Fruit fly (Drosophila melanogaster): ENCODE data around the gene Bet3.

The Bet3 gene

DNA sequence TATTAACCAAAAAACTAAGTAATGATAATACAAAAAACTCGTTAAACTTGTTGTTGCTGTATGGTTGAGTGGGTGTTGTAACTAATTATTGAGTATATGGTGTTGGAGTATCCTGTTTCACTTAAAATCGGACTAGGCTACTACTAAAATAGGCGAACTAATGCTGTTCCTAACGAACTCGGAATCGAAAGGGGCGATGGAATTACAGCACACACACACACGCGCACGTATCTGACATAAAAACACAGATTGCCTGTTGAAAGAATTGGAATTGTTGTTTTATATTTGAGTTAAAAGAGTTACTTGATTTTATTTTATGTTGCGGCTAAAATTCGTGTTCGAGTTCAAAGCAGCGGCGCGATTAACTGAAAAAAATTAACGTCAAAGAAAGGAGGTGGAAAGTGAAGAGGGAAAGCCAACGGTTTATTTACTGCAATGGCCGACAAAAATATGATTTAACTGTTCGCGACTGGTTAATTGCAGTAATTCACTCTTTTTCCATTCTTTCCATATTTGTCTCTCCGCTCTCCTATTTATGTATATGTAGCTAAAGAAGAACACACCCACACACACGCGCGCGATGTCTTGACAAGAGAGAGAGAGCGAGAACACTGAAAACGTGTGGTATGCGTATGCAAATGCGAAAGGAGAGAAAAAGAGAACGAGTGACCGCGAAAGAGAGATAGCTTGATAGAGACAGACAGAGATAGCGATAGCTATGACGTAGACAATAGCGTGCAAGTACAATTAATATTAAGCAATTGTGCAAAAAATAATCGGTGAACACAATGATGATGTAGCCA is 40.5 kb downstream of the Bet3 start:
- TF ChIP-seq CG10348 (GFP tag; IDR thresholded peaks at IDR 0.05) (no peak), D1 (tag; optimal IDR thresholded peaks at IDR 0.05) (no peak), CG8159 (tag; optimal IDR thresholded peaks at IDR 0.05) (no peak), Pif1B (GFP tag; optimal IDR thresholded peaks at IDR 0.05) (peak; percentile 21), CG34367 (tag; optimal IDR thresholded peaks at IDR 0.05) (no peak), gl (tag; optimal IDR thresholded peaks at IDR 0.05) (no peak), EcR (GFP tag; optimal IDR thresholded peaks at IDR 0.05) (peak; percentile 23), Ets98B (GFP tag; IDR thresholded peaks at IDR 0.05) (peak; percentile 22; the same call in 1 of the 2 replicates), CG14655 (GFP tag; optimal IDR thresholded peaks at IDR 0.05) (no peak), CG12605 (GFP tag; IDR thresholded peaks at IDR 0.05) (no peak), CG4496 (GFP tag; IDR thresholded peaks at IDR 0.05) (no peak), rn (GFP tag; IDR thresholded peaks at IDR 0.05) (no peak), Snoo (tag; optimal IDR thresholded peaks at IDR 0.05) (no peak), CG32121 (GFP tag; IDR thresholded peaks at IDR 0.05) (no peak), CG8301 (tag; optimal IDR thresholded peaks at IDR 0.05) (no peak), CG17806 (tag; optimal IDR thresholded peaks at IDR 0.05) (no peak), CG13204 (GFP tag; optimal IDR thresholded peaks at IDR 0.05) (no peak), Pif1A (GFP tag; optimal IDR thresholded peaks at IDR 0.05) (no peak), CG9948 (tag; optimal IDR thresholded peaks at IDR 0.05) (no peak)

DNA sequence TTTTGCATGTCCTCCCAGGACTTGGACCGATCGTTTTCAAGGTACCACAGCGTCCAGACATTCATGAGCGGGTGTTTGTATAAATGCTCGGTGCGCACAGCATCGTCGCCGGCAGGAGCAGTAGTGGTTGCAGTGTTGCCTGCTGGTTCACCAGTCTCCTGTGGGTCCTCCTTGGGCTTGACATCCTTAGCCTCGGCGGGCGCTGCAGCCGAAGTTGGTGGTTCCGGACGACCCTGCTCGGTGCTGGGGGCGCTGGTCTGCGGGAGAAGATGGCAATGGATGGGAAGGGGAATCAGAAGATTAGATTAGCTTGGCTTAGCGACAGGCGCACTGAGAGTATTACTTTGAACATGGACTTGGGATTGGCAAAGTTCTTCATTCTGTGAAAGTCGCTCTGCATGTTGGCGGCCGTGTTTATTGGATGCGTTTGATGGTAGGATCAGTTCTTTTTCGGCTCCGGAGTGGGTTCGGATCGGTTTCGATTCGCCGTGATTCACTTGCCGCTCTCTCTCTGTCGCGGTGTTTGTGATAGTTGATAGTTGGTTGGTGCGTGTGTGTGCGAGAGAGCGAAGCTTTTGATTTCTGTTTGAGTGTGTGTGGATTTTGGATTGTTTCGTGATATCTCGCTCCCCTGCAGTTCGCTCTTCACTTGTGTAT is 41.2 kb downstream of the Bet3 start:
- no peak for TF ChIP-seq Snoo (tag; optimal IDR thresholded peaks at IDR 0.05)
- TF ChIP-seq CG4496 (GFP tag; IDR thresholded peaks at IDR 0.05): peak; percentile 8; the same call in 1 of the 3 replicates

DNA sequence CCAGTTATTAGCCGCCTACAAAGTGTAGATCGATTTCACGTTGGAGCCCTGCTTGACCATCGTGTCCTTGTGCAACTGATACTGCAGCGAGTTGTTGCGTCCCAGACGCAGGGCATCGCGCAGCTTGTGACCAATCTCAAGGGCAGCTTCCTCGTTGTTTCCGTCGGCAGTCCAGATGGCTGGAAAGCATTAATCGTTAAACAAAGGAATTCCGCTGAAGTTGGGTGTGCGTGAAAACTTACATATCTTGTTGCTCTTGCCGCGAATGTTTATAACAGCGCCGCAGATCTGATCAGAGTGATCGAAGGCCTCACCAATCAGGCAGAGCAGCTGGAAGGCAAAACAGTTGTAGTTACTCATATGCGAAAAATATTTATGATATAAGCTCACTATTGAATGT is 42.2 kb downstream of the Bet3 start:
- TF ChIP-seq CG15710 (tag; optimal IDR thresholded peaks at IDR 0.05): no peak
- TF ChIP-seq EcR (GFP tag; optimal IDR thresholded peaks at IDR 0.05): peak; percentile 63

DNA sequence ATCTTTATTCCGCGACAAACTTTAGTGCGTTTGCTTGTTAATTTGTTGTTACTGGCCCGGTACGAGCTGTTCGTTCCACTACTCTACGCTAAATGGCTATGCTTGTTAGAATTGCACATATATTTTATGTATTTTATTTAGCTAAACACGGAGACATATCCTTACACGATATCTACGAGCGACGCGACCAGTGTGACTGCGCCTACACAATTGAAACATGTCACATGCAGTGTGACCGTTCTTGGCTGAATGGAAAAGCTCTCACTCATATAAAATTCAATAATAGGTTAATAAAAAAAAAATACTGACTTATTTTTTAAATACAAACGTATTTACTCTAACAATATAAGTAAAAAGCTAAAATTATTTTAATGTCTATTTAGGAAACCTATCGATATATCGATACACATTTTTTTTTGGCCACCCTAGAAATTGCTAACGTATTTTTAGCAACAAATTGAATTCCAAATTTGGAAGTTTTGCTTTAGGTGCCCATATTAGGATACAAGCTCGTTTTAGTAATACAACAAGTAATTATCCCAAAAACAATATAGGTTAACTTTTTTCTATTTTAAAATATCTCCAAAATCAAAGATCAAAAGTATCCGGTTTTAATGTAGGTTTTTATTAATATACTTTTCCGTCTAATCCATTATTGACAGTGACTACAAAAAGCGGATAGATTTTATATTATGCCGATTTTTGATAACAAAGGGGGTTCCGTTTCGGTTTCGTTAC is 42.9 kb downstream of the Bet3 start, which contains the start of gene CG4080:
CG4080 (minus strand) TSS at position 215 of the 738 bp plus-strand sequence.
- TF ChIP-seq CG8159 (tag; optimal IDR thresholded peaks at IDR 0.05) (peak; percentile 68), CG17806 (tag; optimal IDR thresholded peaks at IDR 0.05) (no peak), Pif1A (GFP tag; optimal IDR thresholded peaks at IDR 0.05) (peak; percentile 28), D1 (tag; optimal IDR thresholded peaks at IDR 0.05) (no peak), EcR (GFP tag; optimal IDR thresholded peaks at IDR 0.05) (peak; percentile 48), CG12605 (GFP tag; IDR thresholded peaks at IDR 0.05) (no peak), rn (GFP tag; IDR thresholded peaks at IDR 0.05) (no peak), CG9948 (tag; optimal IDR thresholded peaks at IDR 0.05) (no peak), CG4496 (GFP tag; IDR thresholded peaks at IDR 0.05) (no peak), CG34367 (tag; optimal IDR thresholded peaks at IDR 0.05) (peak; percentile 13), CG15710 (tag; optimal IDR thresholded peaks at IDR 0.05) (no peak), CG32121 (GFP tag; IDR thresholded peaks at IDR 0.05) (no peak), CG14655 (GFP tag; optimal IDR thresholded peaks at IDR 0.05) (no peak)

dm6 chr3L:9398435-9398981 is 43.6 kb downstream of the Bet3 start:
- no peak for TF ChIP-seq CG14655 (GFP tag; optimal IDR thresholded peaks at IDR 0.05)
- TF ChIP-seq CG12605 (GFP tag; IDR thresholded peaks at IDR 0.05): 0 out of 2 replicates have a peak, but pooled peaks have one; percentile 46
- TF ChIP-seq Pif1A (GFP tag; optimal IDR thresholded peaks at IDR 0.05): no peak
- TF ChIP-seq CG13204 (GFP tag; optimal IDR thresholded peaks at IDR 0.05): no peak
- TF ChIP-seq CG34367 (tag; optimal IDR thresholded peaks at IDR 0.05): no peak
- TF ChIP-seq rn (GFP tag; IDR thresholded peaks at IDR 0.05): no peak
- TF ChIP-seq CG32121 (GFP tag; IDR thresholded peaks at IDR 0.05): peak; percentile 35; the same call in 1 of the 2 replicates
- no peak for TF ChIP-seq Pif1B (GFP tag; optimal IDR thresholded peaks at IDR 0.05)
- peak; percentile 29 for TF ChIP-seq Snoo (tag; optimal IDR thresholded peaks at IDR 0.05)
- no peak for TF ChIP-seq gl (tag; optimal IDR thresholded peaks at IDR 0.05)
- TF ChIP-seq CG8159 (tag; optimal IDR thresholded peaks at IDR 0.05): peak; percentile 20
- peak; percentile 86 for TF ChIP-seq EcR (GFP tag; optimal IDR thresholded peaks at IDR 0.05)
- 0 out of 2 replicates have a peak, but pooled peaks have one; percentile 46 for TF ChIP-seq Ets98B (GFP tag; IDR thresholded peaks at IDR 0.05)
- no peak; the same call in 2 of the 3 replicates for TF ChIP-seq fd96Ca (GFP tag; IDR thresholded peaks at IDR 0.05)
- TF ChIP-seq CG17806 (tag; optimal IDR thresholded peaks at IDR 0.05): peak; percentile 1
- peak; percentile 17 for TF ChIP-seq CG9948 (tag; optimal IDR thresholded peaks at IDR 0.05)
- peak; percentile 50; the same call in 1 of the 3 replicates for TF ChIP-seq CG4496 (GFP tag; IDR thresholded peaks at IDR 0.05)
- TF ChIP-seq CG8301 (tag; optimal IDR thresholded peaks at IDR 0.05): no peak
- peak; percentile 3 for TF ChIP-seq D1 (tag; optimal IDR thresholded peaks at IDR 0.05)
- no peak for TF ChIP-seq CG10348 (GFP tag; IDR thresholded peaks at IDR 0.05)
- TF ChIP-seq CG15710 (tag; optimal IDR thresholded peaks at IDR 0.05): peak; percentile 9

Measured in whole organism, pupa.